Fruit fly (Drosophila melanogaster) whole organism, wandering third instar larva: Measurements from ENCODE around the gene CG10097.
A peak's percentile ranks its signal among the peaks of the same experiment; 100 is the strongest.

Experiments used
- Abd-B ChIP-seq: fragments of >200 bp; optimal IDR thresholded peaks from 2 replicates; lab custom pipeline; 2017; ENCODE audit warnings: missing biosample characterization, missing genetic modification characterization
- CG32264 ChIP-seq: fragments of 200-800 bp; sonication (Bioruptor generic); optimal IDR thresholded peaks from 2 replicates; lab custom pipeline; 2016; ENCODE audit warnings: missing biosample characterization, missing genetic modification characterization
- CG9705 ChIP-seq: fragments of 200-800 bp; sonication (Bioruptor generic); optimal IDR thresholded peaks from 2 replicates; lab custom pipeline; 2018; ENCODE audit warnings: missing biosample characterization, mild to moderate bottlenecking, missing genetic modification characterization
- CrebA ChIP-seq: fragments of 200-800 bp; sonication (Bioruptor generic); optimal IDR thresholded peaks from 2 replicates; lab custom pipeline; 2016; ENCODE audit warnings: missing biosample characterization, mild to moderate bottlenecking, missing genetic modification characterization, borderline replicate concordance
- Dfd ChIP-seq: fragments of >200 bp; optimal IDR thresholded peaks from 2 replicates; lab custom pipeline; 2017; ENCODE audit warnings: missing biosample characterization, missing genetic modification characterization
- Dif ChIP-seq: fragments of 200-275, 200-300 bp; sonication (Bioruptor generic); optimal IDR thresholded peaks from 2 replicates; lab custom pipeline; 2018; ENCODE audit warnings: missing biosample characterization, missing genetic modification characterization; ENCODE audit not compliant: partially characterized antibody
- GATAd ChIP-seq: sonication (Bioruptor generic); optimal IDR thresholded peaks from 2 replicates; lab custom pipeline; 2016; ENCODE audit warnings: missing biosample characterization, missing genetic modification characterization
- HLH106 ChIP-seq: fragments of 200-800 bp; optimal IDR thresholded peaks from 3 replicates; lab custom pipeline; 2019; ENCODE audit warnings: missing biosample characterization, mild to moderate bottlenecking, missing genetic modification characterization, moderate library complexity
- Hnf4 ChIP-seq: fragments of 200-800 bp; sonication (Bioruptor generic); optimal IDR thresholded peaks from 2 replicates; lab custom pipeline; 2016; ENCODE audit warnings: missing biosample characterization, mild to moderate bottlenecking, missing genetic modification characterization
- Hr78 ChIP-seq: fragments of >200 bp; optimal IDR thresholded peaks from 2 replicates; lab custom pipeline; 2017; ENCODE audit warnings: missing biosample characterization, missing genetic modification characterization
- Hr83 ChIP-seq: fragments of 200-300 bp; sonication (Bioruptor generic); optimal IDR thresholded peaks from 2 replicates; lab custom pipeline; 2016; ENCODE audit warnings: missing biosample characterization, mild to moderate bottlenecking, missing genetic modification characterization, moderate library complexity; ENCODE audit not compliant: poor library complexity, severe bottlenecking
- Jra ChIP-seq: sonication (Bioruptor generic); optimal IDR thresholded peaks from 2 replicates; lab custom pipeline; 2016; ENCODE audit warnings: missing biosample characterization, missing genetic modification characterization
- Mio ChIP-seq: sonication (Bioruptor generic); optimal IDR thresholded peaks from 2 replicates; lab custom pipeline; 2016; ENCODE audit warnings: missing biosample characterization, missing genetic modification characterization
- Myc ChIP-seq: fragments of >200 bp; optimal IDR thresholded peaks from 2 replicates; lab custom pipeline; 2017
- N ChIP-seq: fragments of >200 bp; optimal IDR thresholded peaks from 2 replicates; lab custom pipeline; 2018; ENCODE audit warnings: missing biosample characterization, missing external identifiers, missing genetic modification characterization
- OdsH ChIP-seq: fragments of 200-800 bp; sonication (Bioruptor generic); optimal IDR thresholded peaks from 2 replicates; lab custom pipeline; 2016; ENCODE audit warnings: missing biosample characterization, mild to moderate bottlenecking, missing genetic modification characterization
- Rel ChIP-seq, 2 experiments: fragments of 200-800 bp; sonication (Bioruptor generic) in 1 of 2; optimal IDR thresholded peaks; 2 replicates in 1 of 2; 3 replicates in 1 of 2; lab custom pipeline; 2016 to 2019; ENCODE audit warnings: mild to moderate bottlenecking in 2 of 2, missing biosample characterization in 2 of 2, missing genetic modification characterization in 2 of 2, moderate library complexity in 1 of 2
- Sp1 ChIP-seq: fragments of 200-800 bp; sonication (Bioruptor generic); optimal IDR thresholded peaks from 3 replicates; lab custom pipeline; 2019; ENCODE audit warnings: missing biosample characterization, mild to moderate bottlenecking, missing genetic modification characterization, moderate library complexity
- Vsx2 ChIP-seq: fragments of 200-300, 225-300 bp; sonication (Bioruptor generic); optimal IDR thresholded peaks from 2 replicates; lab custom pipeline; 2018; ENCODE audit warnings: missing biosample characterization, missing genetic modification characterization; ENCODE audit not compliant: partially characterized antibody
- br ChIP-seq: fragments of 200-800 bp; sonication (Bioruptor generic); optimal IDR thresholded peaks from 2 replicates; lab custom pipeline; 2016; ENCODE audit warnings: missing biosample characterization, missing genetic modification characterization
- brk ChIP-seq: fragments of 200-800 bp; sonication (Bioruptor generic); optimal IDR thresholded peaks from 2 replicates; lab custom pipeline; 2016; ENCODE audit warnings: missing biosample characterization, mild to moderate bottlenecking, missing genetic modification characterization
- dl ChIP-seq, 2 experiments: fragments of 175-275, 200-275 bp in 1 of 2; fragments of 200-275 bp in 1 of 2; sonication (Bioruptor generic); optimal IDR thresholded peaks; lab custom pipeline; 2018; ENCODE audit warnings: mild to moderate bottlenecking in 2 of 2, missing biosample characterization in 2 of 2, missing genetic modification characterization in 2 of 2, moderate library complexity in 2 of 2; ENCODE audit not compliant: partially characterized antibody in 2 of 2, insufficient read depth in 1 of 2
- dmrt93B ChIP-seq: fragments of 200-800 bp; sonication (Bioruptor generic); optimal IDR thresholded peaks from 2 replicates; lab custom pipeline; 2018; ENCODE audit warnings: missing biosample characterization, mild to moderate bottlenecking, missing genetic modification characterization
- dsf ChIP-seq: sonication (Bioruptor generic); optimal IDR thresholded peaks from 2 replicates; lab custom pipeline; 2016; ENCODE audit warnings: missing biosample characterization, missing genetic modification characterization, borderline replicate concordance
- ey ChIP-seq: fragments of 200-800 bp; sonication (Bioruptor generic); optimal IDR thresholded peaks from 2 replicates; lab custom pipeline; 2016; ENCODE audit warnings: missing biosample characterization, missing genetic modification characterization
- foxo ChIP-seq, 2 experiments: fragments of 200-800 bp; sonication (Bioruptor generic); optimal IDR thresholded peaks; 2 replicates in 1 of 2; 3 replicates in 1 of 2; lab custom pipeline; 2016 to 2017; ENCODE audit warnings: missing biosample characterization in 2 of 2, missing genetic modification characterization in 2 of 2
- fru ChIP-seq: fragments of 200-800 bp; sonication (Bioruptor generic); optimal IDR thresholded peaks from 3 replicates; lab custom pipeline; 2016; ENCODE audit warnings: missing biosample characterization, mild to moderate bottlenecking, missing genetic modification characterization
- h ChIP-seq: fragments of 200-800 bp; sonication (Bioruptor generic); optimal IDR thresholded peaks from 3 replicates; lab custom pipeline; 2016; ENCODE audit warnings: missing biosample characterization, mild to moderate bottlenecking, missing genetic modification characterization
- jim ChIP-seq: fragments of 175-275, 200-325 bp; sonication (Bioruptor generic); optimal IDR thresholded peaks from 2 replicates; lab custom pipeline; 2016; ENCODE audit warnings: missing biosample characterization, mild to moderate bottlenecking, missing genetic modification characterization
- lola ChIP-seq: fragments of >200 bp; optimal IDR thresholded peaks from 2 replicates; lab custom pipeline; 2017; ENCODE audit warnings: missing biosample characterization, missing genetic modification characterization
- pan ChIP-seq: fragments of >200 bp; optimal IDR thresholded peaks from 2 replicates; lab custom pipeline; 2017
- psq ChIP-seq: fragments of 200-800 bp; sonication (Bioruptor generic); optimal IDR thresholded peaks from 3 replicates; lab custom pipeline; 2017; ENCODE audit warnings: missing biosample characterization, mild to moderate bottlenecking, missing genetic modification characterization, moderate library complexity
- rgr ChIP-seq: fragments of 200-800 bp; sonication (Bioruptor generic); optimal IDR thresholded peaks from 3 replicates; lab custom pipeline; 2016; ENCODE audit warnings: missing biosample characterization, mild to moderate bottlenecking, missing genetic modification characterization
- sage ChIP-seq: fragments of 200-800 bp; sonication (Bioruptor generic); optimal IDR thresholded peaks from 2 replicates; lab custom pipeline; 2016; ENCODE audit warnings: missing biosample characterization, mild to moderate bottlenecking, missing genetic modification characterization
- sv ChIP-seq: fragments of 200-800 bp; sonication (Bioruptor generic); optimal IDR thresholded peaks from 3 replicates; lab custom pipeline; 2016; ENCODE audit warnings: missing biosample characterization, missing genetic modification characterization
- tai ChIP-seq: sonication (Bioruptor generic); optimal IDR thresholded peaks from 2 replicates; lab custom pipeline; 2016; ENCODE audit warnings: missing biosample characterization, missing genetic modification characterization
- usp ChIP-seq: fragments of >200 bp; optimal IDR thresholded peaks from 2 replicates; lab custom pipeline; 2017; ENCODE audit warnings: missing biosample characterization, missing genetic modification characterization
- woc ChIP-seq: sonication (Bioruptor generic); optimal IDR thresholded peaks from 2 replicates; lab custom pipeline; 2016; ENCODE audit warnings: missing biosample characterization, mild to moderate bottlenecking, missing genetic modification characterization

CG10097 gene

DNA sequence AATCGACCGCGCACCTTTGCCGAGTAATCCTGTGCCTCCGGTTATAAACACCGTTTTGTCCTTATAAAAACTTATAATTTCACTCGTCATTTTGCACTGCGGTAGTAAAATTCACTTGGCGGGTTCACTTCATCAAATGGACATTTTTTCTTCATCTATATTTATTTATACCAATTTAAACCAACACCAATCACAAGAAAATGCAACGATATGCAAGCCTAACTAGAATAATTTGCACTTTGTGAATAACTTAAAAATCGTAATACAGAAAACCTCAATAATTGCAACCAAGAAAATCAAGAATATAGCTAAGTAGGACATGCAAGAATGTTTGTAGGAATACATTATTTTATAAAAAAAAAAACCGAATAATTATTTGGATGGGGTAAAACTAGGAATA is at the start of gene CG10097, which contains the start of gene CG10096:
Gene CG10097 (minus strand): TSS at position 101 of the 400 bp plus-strand sequence.
Gene CG10096 (minus strand): TSS at position 101 of the 400 bp plus-strand sequence.
- TF ChIP-seq CrebA (GFP tag; lab: Kevin White, UChicago): no peak
- no peak for TF ChIP-seq Rel (GFP tag; optimal IDR thresholded peaks at IDR 0.05; lab: Kevin White, UChicago)
- TF ChIP-seq Rel (tag; optimal IDR thresholded peaks at IDR 0.05; lab: Kevin White, UChicago): no peak
- no peak for TF ChIP-seq dmrt93B (GFP tag; lab: Kevin White, UChicago)
- no peak for TF ChIP-seq Vsx2 (GFP tag; lab: Kevin White, UChicago)
- no peak for TF ChIP-seq Dif (GFP tag; lab: Kevin White, UChicago)
- TF ChIP-seq Sp1 (GFP tag; lab: Kevin White, UChicago): no peak

DNA sequence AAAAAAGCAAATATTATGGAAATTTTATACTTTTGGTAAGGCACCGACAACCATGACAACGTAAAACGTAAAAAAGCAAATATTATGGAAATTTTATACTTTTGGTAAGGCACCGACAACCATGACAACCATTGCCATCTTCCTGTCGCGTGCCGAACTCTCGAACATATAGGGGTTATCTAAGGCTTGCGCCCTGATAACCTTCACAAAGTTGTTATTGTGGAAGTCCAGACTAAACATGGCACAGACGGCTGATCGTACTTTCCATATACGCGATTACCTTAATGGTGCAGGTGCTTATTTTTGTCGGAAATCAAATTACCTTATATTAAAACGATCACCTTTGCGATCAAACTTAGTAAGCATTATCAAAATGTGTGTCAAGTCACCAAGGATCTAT is 49.7 kb upstream of the CG10097 start:
- TF ChIP-seq CG9705 (no peak), sv (GFP tag; lab: Kevin White, UChicago) (no peak), Abd-B (no peak), dl (GFP tag; optimal IDR thresholded peaks at IDR 0.05; lab: Kevin White, UChicago; ENCODE audit: insufficient read depth in 1 of 2, partially characterized antibody in 2 of 2) (no peak), Rel (GFP tag; optimal IDR thresholded peaks at IDR 0.05; lab: Kevin White, UChicago) (no peak), Rel (tag; optimal IDR thresholded peaks at IDR 0.05; lab: Kevin White, UChicago) (peak; percentile 14), usp (GFP tag; lab: Kevin White, UChicago) (no peak), h (GFP tag; lab: Kevin White, UChicago) (peak; percentile 43)

DNA sequence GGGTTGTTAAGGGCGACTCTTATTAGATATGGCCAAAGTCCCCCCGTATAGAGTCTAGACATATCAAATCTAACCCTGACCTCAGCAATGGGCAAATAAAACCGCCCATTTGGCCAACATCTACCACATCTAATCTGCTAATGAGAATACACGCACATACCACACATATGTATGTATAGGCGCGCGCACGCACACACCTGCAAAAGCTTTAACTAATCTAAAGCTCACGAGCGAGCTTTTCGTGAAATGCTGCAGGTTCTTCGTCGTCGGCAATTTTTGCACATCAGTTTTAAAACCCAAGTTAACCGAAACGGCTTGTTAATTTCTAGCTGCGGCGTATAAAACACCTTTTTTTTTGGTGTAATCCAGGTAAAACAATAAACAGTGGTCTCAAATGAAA is 48.0 kb upstream of the CG10097 start:
- TF ChIP-seq Rel (GFP tag; optimal IDR thresholded peaks at IDR 0.05; lab: Kevin White, UChicago) (no peak), Rel (tag; optimal IDR thresholded peaks at IDR 0.05; lab: Kevin White, UChicago) (peak; percentile 12), N (GFP tag; lab: Kevin White, UChicago) (no peak), Hr83 (GFP tag; lab: Kevin White, UChicago) (peak; percentile 20), lola (peak; percentile 58), woc (GFP tag; lab: Kevin White, UChicago) (no peak)
- TF ChIP-seq, all 38 proteins: peak for 3

DNA sequence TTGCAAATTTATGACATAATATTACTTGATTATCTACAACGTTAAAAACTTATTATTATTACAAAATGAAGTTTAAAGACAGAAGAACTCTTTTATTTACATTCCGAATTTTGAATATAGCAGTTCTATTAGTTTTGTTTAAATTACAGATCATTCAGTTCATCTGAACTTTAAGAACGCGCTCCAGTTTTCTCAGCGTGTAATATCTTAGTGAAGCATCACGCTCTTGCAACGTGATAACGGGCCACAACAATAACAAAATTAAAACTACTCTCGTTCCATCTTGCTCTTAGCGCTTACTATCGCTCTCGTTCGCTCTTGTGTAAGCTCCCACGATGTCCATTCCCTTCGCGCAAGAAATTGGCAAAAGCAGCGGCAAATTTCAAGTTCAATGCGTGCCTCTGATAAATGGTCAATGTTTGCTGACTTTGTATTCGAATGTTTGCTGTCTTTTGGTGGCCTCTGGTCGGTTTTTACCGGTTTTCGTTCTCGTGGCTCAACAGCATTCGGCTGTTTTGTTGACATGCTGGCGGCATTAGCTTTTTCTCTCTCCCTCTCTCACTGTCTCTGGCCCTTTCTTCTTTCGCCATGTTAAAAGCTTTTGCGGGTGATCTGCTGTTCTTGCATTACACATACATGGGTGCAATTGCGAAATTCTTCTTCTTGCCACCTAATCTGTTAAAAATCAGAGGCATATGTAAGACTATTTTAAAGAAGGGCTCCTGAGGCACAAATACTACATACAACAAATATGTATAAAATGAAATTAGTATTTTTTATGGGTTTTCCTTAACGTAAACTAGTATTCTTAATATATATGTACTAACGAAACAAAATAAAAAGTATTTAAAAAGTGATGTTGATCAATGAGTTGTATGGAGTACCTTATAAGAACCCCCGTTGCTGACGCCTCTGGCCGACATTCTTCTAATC is 47.1 kb upstream of the CG10097 start:
- TF ChIP-seq psq (GFP tag; lab: Kevin White, UChicago): peak; percentile 72
- TF ChIP-seq ey (GFP tag; lab: Kevin White, UChicago): peak; percentile 68
- peak; percentile 38 for TF ChIP-seq Hnf4
- peak; percentile 83 for TF ChIP-seq OdsH (GFP tag; lab: Kevin White, UChicago)
- peak; percentile 77 for TF ChIP-seq fru (GFP tag; lab: Kevin White, UChicago)
- TF ChIP-seq GATAd (GFP tag; lab: Kevin White, UChicago): no peak
- peak in 1 of 2 experiments; percentile 82 for TF ChIP-seq foxo (GFP tag; optimal IDR thresholded peaks at IDR 0.05; lab: Kevin White, UChicago)
- TF ChIP-seq CrebA (GFP tag; lab: Kevin White, UChicago): no peak
- no peak for TF ChIP-seq N (GFP tag; lab: Kevin White, UChicago)
- no peak for TF ChIP-seq Dfd
- TF ChIP-seq rgr (GFP tag; lab: Kevin White, UChicago): peak; percentile 82
- no peak for TF ChIP-seq lola
- peak; percentile 79 for TF ChIP-seq HLH106 (tag; lab: Kevin White, UChicago)
- TF ChIP-seq Dif (GFP tag; lab: Kevin White, UChicago): peak; percentile 11
- no peak for TF ChIP-seq Vsx2 (GFP tag; lab: Kevin White, UChicago)
- TF ChIP-seq sage (GFP tag; lab: Kevin White, UChicago): no peak
- TF ChIP-seq Hr78: no peak
- TF ChIP-seq Hr83 (GFP tag; lab: Kevin White, UChicago): peak; percentile 56
- TF ChIP-seq woc (GFP tag; lab: Kevin White, UChicago): peak; percentile 37
- TF ChIP-seq Mio (GFP tag; lab: Kevin White, UChicago): no peak
- TF ChIP-seq Rel (GFP tag; optimal IDR thresholded peaks at IDR 0.05; lab: Kevin White, UChicago): no peak
- no peak for TF ChIP-seq Rel (tag; optimal IDR thresholded peaks at IDR 0.05; lab: Kevin White, UChicago)
- no peak for TF ChIP-seq CG32264 (GFP tag; lab: Kevin White, UChicago)
- TF ChIP-seq Abd-B: no peak
- peak; percentile 28 for TF ChIP-seq dsf
- TF ChIP-seq brk: peak; percentile 78
- no peak for TF ChIP-seq pan
- TF ChIP-seq br (GFP tag; lab: Kevin White, UChicago): peak; percentile 64
- peak; percentile 51 for TF ChIP-seq tai (GFP tag; lab: Kevin White, UChicago)
- TF ChIP-seq jim (GFP tag; lab: Kevin White, UChicago): no peak
- TF ChIP-seq dmrt93B (GFP tag; lab: Kevin White, UChicago): peak; percentile 44
- peak; percentile 45 for TF ChIP-seq CG9705
- TF ChIP-seq Sp1 (GFP tag; lab: Kevin White, UChicago): peak; percentile 84
- no peak for TF ChIP-seq dl (GFP tag; optimal IDR thresholded peaks at IDR 0.05; lab: Kevin White, UChicago; ENCODE audit: insufficient read depth in 1 of 2, partially characterized antibody in 2 of 2)
- TF ChIP-seq Myc (lab: Kevin White, UChicago): no peak
- peak; percentile 63 for TF ChIP-seq Jra (GFP tag; lab: Kevin White, UChicago)
- TF ChIP-seq h (GFP tag; lab: Kevin White, UChicago): peak; percentile 90
